Fruit fly (Drosophila melanogaster) whole organism, embryonic: ENCODE results near the gene CG7298.

ENCODE experiments used
- Adf1 ChIP-seq: fragments of 200-800 bp; sonication (Bioruptor generic); IDR thresholded peaks from 2 replicates; pipeline ENCODE4 v1.3.6; 2022; ENCODE audit warnings: missing biosample characterization, missing genetic modification characterization
- B-H1 ChIP-seq: fragments of 200-800 bp; sonication (Bioruptor generic); IDR thresholded peaks from 3 replicates; pipeline ENCODE4 v1.3.6; 2022; ENCODE audit warnings: missing biosample characterization, missing genetic modification characterization
- BEAF-32 ChIP-seq: fragments of 200-800 bp; sonication (Bioruptor generic); optimal IDR thresholded peaks from 3 replicates; lab custom pipeline; 2017; ENCODE audit warnings: missing biosample characterization, missing genetic modification characterization, mild to moderate bottlenecking, moderate library complexity, missing genetic modification reagents
- Bdp1 ChIP-seq: fragments of 200-800 bp; sonication (Bioruptor generic); optimal IDR thresholded peaks from 3 replicates; lab custom pipeline; 2016; ENCODE audit warnings: missing biosample characterization, missing genetic modification characterization
- CG10321 ChIP-seq: fragments of 200-800 bp; sonication (Bioruptor generic); IDR thresholded peaks from 2 replicates; pipeline ENCODE4 v1.3.6; 2022; ENCODE audit warnings: missing biosample characterization, missing genetic modification characterization
- CG10462 ChIP-seq: fragments of 200-800 bp; sonication (Bioruptor generic); optimal IDR thresholded peaks from 2 replicates; lab custom pipeline; 2016; ENCODE audit warnings: missing biosample characterization, missing genetic modification characterization
- CG10654 ChIP-seq: fragments of 200-800 bp; sonication (Bioruptor generic); optimal IDR thresholded peaks from 2 replicates; lab custom pipeline; 2016; ENCODE audit warnings: missing biosample characterization, missing genetic modification characterization
- CG11247 ChIP-seq: fragments of 200-800 bp; sonication (Bioruptor generic); IDR thresholded peaks from 2 replicates; pipeline ENCODE4 v1.3.6; 2022; ENCODE audit warnings: missing biosample characterization, missing genetic modification characterization
- CG11723 ChIP-seq: fragments of 200-800 bp; sonication (Bioruptor generic); optimal IDR thresholded peaks from 2 replicates; lab custom pipeline; 2017; ENCODE audit warnings: missing biosample characterization, mild to moderate bottlenecking, missing genetic modification characterization
- CG12659 ChIP-seq: fragments of 200-800 bp; sonication (Bioruptor generic); optimal IDR thresholded peaks from 3 replicates; lab custom pipeline; 2017; ENCODE audit warnings: mild to moderate bottlenecking, missing biosample characterization, missing genetic modification reagents, missing genetic modification characterization
- CG12744 ChIP-seq: fragments of 200-800 bp; sonication (Bioruptor generic); optimal IDR thresholded peaks from 2 replicates; lab custom pipeline; 2016; ENCODE audit warnings: missing biosample characterization, missing genetic modification characterization
- CG14014 ChIP-seq: fragments of 200-800 bp; sonication (Bioruptor generic); IDR thresholded peaks from 2 replicates; pipeline ENCODE4 v1.3.6; 2022; ENCODE audit warnings: missing biosample characterization, missing genetic modification characterization
- CG14441 ChIP-seq: fragments of 200-800 bp; sonication (Bioruptor generic); IDR thresholded peaks from 2 replicates; pipeline ENCODE4 v1.3.6; 2022; ENCODE audit warnings: missing biosample characterization, missing genetic modification characterization
- CG15696 ChIP-seq: fragments of 200-800 bp; sonication (Bioruptor generic); optimal IDR thresholded peaks from 2 replicates; lab custom pipeline; 2019; ENCODE audit warnings: missing biosample characterization, mild to moderate bottlenecking, missing genetic modification characterization, moderate library complexity
- CG17802 ChIP-seq: fragments of 200-800 bp; sonication (Bioruptor generic); optimal IDR thresholded peaks from 2 replicates; lab custom pipeline; 2018; ENCODE audit warnings: missing biosample characterization, mild to moderate bottlenecking, missing genetic modification characterization, moderate library complexity
- CG2199 ChIP-seq: fragments of 200-800 bp; sonication (Bioruptor generic); IDR thresholded peaks from 3 replicates; pipeline ENCODE4 v1.3.6; 2022; ENCODE audit warnings: missing biosample characterization, missing genetic modification characterization
- CG3281 ChIP-seq: fragments of 200-800 bp; sonication (Bioruptor generic); optimal IDR thresholded peaks from 3 replicates; lab custom pipeline; 2017; ENCODE audit warnings: missing biosample characterization, mild to moderate bottlenecking, missing genetic modification characterization
- CG34224 ChIP-seq: fragments of 200-800 bp; sonication (Bioruptor generic); IDR thresholded peaks from 3 replicates; pipeline ENCODE4 v1.3.6; 2022; ENCODE audit warnings: missing biosample characterization, missing genetic modification characterization; ENCODE audit not compliant: partially characterized antibody
- CG4820 ChIP-seq: fragments of 200-800 bp; sonication (Bioruptor generic); optimal IDR thresholded peaks from 3 replicates; lab custom pipeline; 2016; ENCODE audit warnings: missing biosample characterization, missing genetic modification characterization
- CG7271 ChIP-seq: fragments of 200-800 bp; sonication (Bioruptor generic); optimal IDR thresholded peaks from 2 replicates; lab custom pipeline; 2018; ENCODE audit warnings: missing biosample characterization, mild to moderate bottlenecking, missing genetic modification characterization, moderate library complexity
- CG8290 ChIP-seq, 3 experiments: fragments of 200-800 bp; sonication (Bioruptor generic); optimal IDR thresholded peaks; 2 replicates each; lab custom pipeline; 2016 to 2019; ENCODE audit warnings: missing biosample characterization in 3 of 3, missing genetic modification characterization in 3 of 3, mild to moderate bottlenecking in 2 of 3, moderate library complexity in 1 of 3
- CG8478 ChIP-seq: fragments of >200 bp; optimal IDR thresholded peaks from 2 replicates; lab custom pipeline; 2018
- CG9437 ChIP-seq: fragments of 200-800 bp; sonication (Bioruptor generic); optimal IDR thresholded peaks from 2 replicates; lab custom pipeline; 2018; ENCODE audit warnings: missing biosample characterization, mild to moderate bottlenecking, missing genetic modification characterization
- CoRest ChIP-seq: fragments of 200-800 bp; sonication (Bioruptor generic); optimal IDR thresholded peaks from 3 replicates; lab custom pipeline; 2018; ENCODE audit warnings: missing biosample characterization, mild to moderate bottlenecking, missing genetic modification characterization, moderate library complexity
- E2f1 ChIP-seq: fragments of 200-800 bp; sonication (Bioruptor generic); IDR thresholded peaks from 2 replicates; pipeline ENCODE4 v1.3.6; 2022; ENCODE audit warnings: missing biosample characterization, missing genetic modification characterization
- E2f2 ChIP-seq: fragments of 200-800 bp; sonication (Bioruptor generic); IDR thresholded peaks from 2 replicates; pipeline ENCODE4 v1.3.6; 2022; ENCODE audit warnings: missing biosample characterization, missing genetic modification characterization
- Fer1 ChIP-seq: fragments of 200-800 bp; sonication (Bioruptor generic); optimal IDR thresholded peaks from 2 replicates; lab custom pipeline; 2017; ENCODE audit warnings: missing biosample characterization, mild to moderate bottlenecking, missing genetic modification characterization
- Hr51 ChIP-seq, 2 experiments: fragments of 200-800 bp; sonication (Bioruptor generic); optimal IDR thresholded peaks; 2 replicates in 1 of 2; 3 replicates in 1 of 2; lab custom pipeline; 2016 to 2018; ENCODE audit warnings: missing biosample characterization in 2 of 2, missing genetic modification characterization in 2 of 2, mild to moderate bottlenecking in 1 of 2, moderate library complexity in 1 of 2
- MTF-1 ChIP-seq: fragments of 200-800 bp; sonication (Bioruptor generic); optimal IDR thresholded peaks from 2 replicates; lab custom pipeline; 2018; ENCODE audit warnings: missing biosample characterization, mild to moderate bottlenecking, missing genetic modification characterization, borderline replicate concordance
- Rfx ChIP-seq: fragments of 200-800 bp; sonication (Bioruptor generic); IDR thresholded peaks from 2 replicates; pipeline ENCODE4 v1.3.6; 2022; ENCODE audit warnings: missing biosample characterization, missing genetic modification characterization
- Stat92E ChIP-seq, 3 experiments: fragments of >200 bp in 2 of 3; fragments of 200-800 bp in 1 of 3; sonication (Bioruptor generic) in 1 of 3; optimal IDR thresholded peaks; 2 replicates each; lab custom pipeline; 2017 to 2019; ENCODE audit warnings: missing biosample characterization in 3 of 3, missing genetic modification characterization in 3 of 3, mild to moderate bottlenecking in 1 of 3, moderate library complexity in 1 of 3
- aop ChIP-seq: fragments of 200-800 bp; sonication (Bioruptor generic); IDR thresholded peaks from 2 replicates; pipeline ENCODE4 v1.3.6; 2022; ENCODE audit warnings: missing biosample characterization, missing genetic modification characterization
- caup ChIP-seq: fragments of 200-800 bp; sonication (Bioruptor generic); optimal IDR thresholded peaks from 3 replicates; lab custom pipeline; 2017; ENCODE audit warnings: missing biosample characterization, mild to moderate bottlenecking, missing genetic modification characterization, moderate library complexity; ENCODE audit not compliant: severe bottlenecking
- croc ChIP-seq: fragments of 200-800 bp; sonication (Bioruptor generic); conservative IDR thresholded peaks from 3 replicates; pipeline ENCODE4 v1.3.6; 2022; ENCODE audit warnings: missing biosample characterization, missing genetic modification characterization
- crp ChIP-seq, 2 experiments: fragments of 200-800 bp; sonication (Bioruptor generic); optimal IDR thresholded peaks; 2 replicates in 1 of 2; 3 replicates in 1 of 2; lab custom pipeline; 2017; ENCODE audit warnings: missing biosample characterization in 2 of 2, missing genetic modification characterization in 2 of 2, mild to moderate bottlenecking in 1 of 2, moderate library complexity in 1 of 2
- esg ChIP-seq: fragments of 200-800 bp; sonication (Bioruptor generic); conservative IDR thresholded peaks from 2 replicates; pipeline ENCODE4 v1.3.6; 2022; ENCODE audit warnings: missing biosample characterization, missing genetic modification characterization
- fd102C ChIP-seq: fragments of 200-800 bp; sonication (Bioruptor generic); optimal IDR thresholded peaks from 2 replicates; lab custom pipeline; 2018; ENCODE audit warnings: missing biosample characterization, mild to moderate bottlenecking, missing genetic modification characterization, moderate library complexity
- fd64A ChIP-seq: fragments of 200-800 bp; sonication (Bioruptor generic); optimal IDR thresholded peaks from 3 replicates; lab custom pipeline; 2018; ENCODE audit warnings: missing biosample characterization, mild to moderate bottlenecking, missing genetic modification characterization
- fu2 ChIP-seq: fragments of 200-800 bp; sonication (Bioruptor generic); optimal IDR thresholded peaks from 2 replicates; lab custom pipeline; 2016; ENCODE audit warnings: missing biosample characterization, missing genetic modification characterization
- klu ChIP-seq: fragments of 200-800 bp; sonication (Bioruptor generic); IDR thresholded peaks from 2 replicates; pipeline ENCODE4 v1.3.6; 2022; ENCODE audit warnings: missing biosample characterization, missing genetic modification characterization
- pan ChIP-seq, 4 experiments: fragments of >200 bp in 3 of 4; fragments of 200-800 bp in 1 of 4; sonication (Bioruptor generic) in 1 of 4; optimal IDR thresholded peaks in 3 of 4; IDR thresholded peaks in 1 of 4; 2 replicates each; pipeline versions ENCODE4 v1.3.6 to Lab custom; 2017 to 2022; ENCODE audit warnings: missing biosample characterization in 2 of 4, missing genetic modification characterization in 2 of 4, mixed read lengths in 1 of 4
- peb ChIP-seq: fragments of 200-800 bp; sonication (Bioruptor generic); IDR thresholded peaks from 2 replicates; pipeline ENCODE4 v1.3.6; 2022; ENCODE audit warnings: missing biosample characterization, missing genetic modification characterization
- rib ChIP-seq: fragments of 200-800 bp; sonication (Bioruptor generic); IDR thresholded peaks from 2 replicates; pipeline ENCODE4 v1.3.6; 2022; ENCODE audit warnings: missing biosample characterization, missing genetic modification characterization
- so ChIP-seq: fragments of 200-800 bp; sonication (Bioruptor generic); IDR thresholded peaks from 3 replicates; pipeline ENCODE4 v1.3.6; 2022; ENCODE audit warnings: missing biosample characterization, missing genetic modification characterization
- tll ChIP-seq, 2 experiments: fragments of 200-800 bp in 1 of 2; fragments of >200 bp in 1 of 2; sonication (Bioruptor generic) in 1 of 2; optimal IDR thresholded peaks; 2 replicates each; lab custom pipeline; 2017 to 2019; ENCODE audit warnings: missing biosample characterization in 2 of 2, missing genetic modification characterization in 2 of 2, mild to moderate bottlenecking in 1 of 2, moderate library complexity in 1 of 2
- tna ChIP-seq: fragments of 200-800 bp; sonication (Bioruptor generic); IDR thresholded peaks from 2 replicates; pipeline ENCODE4 v1.3.6; 2022; ENCODE audit warnings: missing biosample characterization, missing genetic modification characterization; ENCODE audit not compliant: partially characterized antibody
- usp ChIP-seq: fragments of >200 bp; optimal IDR thresholded peaks from 2 replicates; lab custom pipeline; 2017; ENCODE audit warnings: missing biosample characterization, missing genetic modification characterization
- vnd ChIP-seq: fragments of 200-800 bp; sonication (Bioruptor generic); IDR thresholded peaks from 3 replicates; pipeline ENCODE4 v1.3.6; 2022; ENCODE audit warnings: missing biosample characterization, missing genetic modification characterization; ENCODE audit not compliant: partially characterized antibody
- wor ChIP-seq: fragments of 200-800 bp; sonication (Bioruptor generic); IDR thresholded peaks from 2 replicates; pipeline ENCODE4 v1.3.6; 2022; ENCODE audit warnings: missing biosample characterization, missing genetic modification characterization

The CG7298 gene

DNA sequence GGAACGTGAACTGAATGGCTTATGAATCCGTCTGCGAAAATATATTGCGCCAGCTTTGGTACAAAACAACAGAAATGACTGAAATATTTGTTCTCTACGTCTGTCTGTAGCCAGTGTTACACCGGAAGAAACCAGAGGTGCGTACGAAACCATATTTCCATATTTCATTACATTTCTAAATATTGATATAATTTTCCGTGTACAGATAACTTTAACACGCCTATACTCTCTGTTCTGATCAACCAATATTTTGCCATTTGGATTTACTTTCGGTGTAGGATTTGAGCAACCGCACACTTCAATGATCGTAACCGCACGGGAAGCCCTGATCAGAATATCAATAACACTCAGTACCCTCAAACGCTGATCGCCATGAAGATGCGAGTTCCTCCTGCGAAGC is 8.8 kb downstream of the CG7298 start (continued):
- TF ChIP-seq Hr51 (GFP tag; optimal IDR thresholded peaks at IDR 0.05; lab: Kevin White, UChicago) (peak; percentile 2 to 20), tll (GFP tag; optimal IDR thresholded peaks at IDR 0.05; lab: Kevin White, UChicago) (no peak), vnd (GFP tag; lab: Robert Waterston, UW) (no peak), CG14014 (GFP tag; lab: Robert Waterston, UW) (peak; percentile 65), CG34224 (GFP tag; lab: Robert Waterston, UW) (no peak), tna (GFP tag; lab: Robert Waterston, UW) (no peak), CG8478 (lab: Kevin White, UChicago) (no peak), CG10654 (GFP tag; lab: Kevin White, UChicago) (peak; percentile 29), Fer1 (GFP tag; lab: Kevin White, UChicago) (peak; percentile 47), Stat92E (GFP tag; optimal IDR thresholded peaks at IDR 0.05; lab: Kevin White, UChicago) (no peak), CG7271 (no peak), croc (no peak), MTF-1 (GFP tag; lab: Kevin White, UChicago) (no peak), E2f1 (GFP tag; lab: Robert Waterston, UW) (peak; percentile 25; the same call in 1 of the 2 replicates), CG17802 (tag; lab: Kevin White, UChicago) (no peak), CG2199 (GFP tag; lab: Robert Waterston, UW) (no peak), CG10462 (no peak), fd64A (no peak), aop (no peak), CG15696 (tag; lab: Kevin White, UChicago) (no peak), CG12659 (GFP tag; lab: Kevin White, UChicago) (peak; percentile 28), CG10321 (GFP tag; lab: Robert Waterston, UW) (no peak), E2f2 (GFP tag; lab: Robert Waterston, UW) (no peak), CG4820 (peak; percentile 8), BEAF-32 (GFP tag; lab: Kevin White, UChicago) (no peak), Rfx (peak; percentile 65), CG11723 (no peak), CG12744 (GFP tag; lab: Kevin White, UChicago) (no peak), wor (GFP tag; lab: Robert Waterston, UW) (no peak), crp (GFP tag; optimal IDR thresholded peaks at IDR 0.05; lab: Kevin White, UChicago) (no peak), CG8290 (GFP tag; optimal IDR thresholded peaks at IDR 0.05; lab: Kevin White, UChicago) (no peak), CG8290 (tag; optimal IDR thresholded peaks at IDR 0.05; lab: Kevin White, UChicago) (peak in 1 of 2 experiments; percentile 83), usp (GFP tag; lab: Kevin White, UChicago) (no peak), pan (optimal IDR thresholded peaks at IDR 0.05; lab: Kevin White, UChicago) (no peak), pan (GFP tag; optimal IDR thresholded peaks at IDR 0.05 in 1 of 2, IDR thresholded peaks at IDR 0.05 in 1 of 2) (peak in 1 of 2 experiments; percentile 60), fd102C (GFP tag; lab: Kevin White, UChicago) (no peak), klu (GFP tag; lab: Robert Waterston, UW) (no peak), peb (GFP tag; lab: Robert Waterston, UW) (no peak), CG9437 (GFP tag; lab: Kevin White, UChicago) (no peak), caup (GFP tag; lab: Kevin White, UChicago) (peak; percentile 16), rib (GFP tag; lab: Robert Waterston, UW) (no peak), CG14441 (GFP tag; lab: Robert Waterston, UW) (peak; percentile 64), fu2 (no peak), CG3281 (GFP tag; lab: Kevin White, UChicago) (peak; percentile 32), B-H1 (no peak; the same call in 2 of the 3 replicates), esg (GFP tag; lab: Robert Waterston, UW) (peak; percentile 57; the same call in 1 of the 2 replicates), Bdp1 (GFP tag; lab: Kevin White, UChicago) (no peak), CG11247 (no peak), CoRest (tag; lab: Kevin White, UChicago) (peak; percentile 64), Adf1 (GFP tag; lab: Robert Waterston, UW) (no peak), so (GFP tag; lab: Robert Waterston, UW) (peak; percentile 70; the same call in 1 of the 3 replicates)
